Worm (Caenorhabditis elegans) whole organism, late embryonic: ENCODE measurements around the gene srx-22.

Experiments used
- C08G9.2 ChIP-seq: sonication (generic microtip); optimal IDR thresholded peaks from 2 replicates; lab custom pipeline; 2016; ENCODE audit warnings: mild to moderate bottlenecking, missing genetic modification characterization, moderate library complexity, missing compliant biosample characterization
- ceh-48 ChIP-seq: sonication (generic microtip); optimal IDR thresholded peaks from 2 replicates; lab custom pipeline; 2016; ENCODE audit warnings: missing genetic modification characterization, inconsistent platforms, missing compliant biosample characterization
- elt-2 ChIP-seq: sonication (generic microtip); optimal IDR thresholded peaks from 2 replicates; lab custom pipeline; 2016; ENCODE audit warnings: missing genetic modification reagents, missing genetic modification characterization, missing compliant biosample characterization
- hlh-15 ChIP-seq: sonication (generic microtip); optimal IDR thresholded peaks from 2 replicates; lab custom pipeline; 2016; ENCODE audit warnings: missing genetic modification characterization, missing compliant biosample characterization
- madf-2 ChIP-seq: sonication (generic microtip); optimal IDR thresholded peaks from 2 replicates; lab custom pipeline; 2017; ENCODE audit warnings: missing genetic modification characterization, missing compliant biosample characterization
- nfya-1 ChIP-seq: sonication (generic microtip); optimal IDR thresholded peaks from 2 replicates; lab custom pipeline; 2017; ENCODE audit warnings: missing genetic modification characterization, mild to moderate bottlenecking, missing compliant biosample characterization, antibody characterized with exemption, moderate library complexity
- nhr-232 ChIP-seq: sonication (generic microtip); optimal IDR thresholded peaks from 2 replicates; lab custom pipeline; 2016; ENCODE audit warnings: missing genetic modification characterization, missing compliant biosample characterization
- npax-4 ChIP-seq: sonication (generic microtip); optimal IDR thresholded peaks from 2 replicates; lab custom pipeline; 2016; ENCODE audit warnings: missing genetic modification characterization, missing compliant biosample characterization

DNA sequence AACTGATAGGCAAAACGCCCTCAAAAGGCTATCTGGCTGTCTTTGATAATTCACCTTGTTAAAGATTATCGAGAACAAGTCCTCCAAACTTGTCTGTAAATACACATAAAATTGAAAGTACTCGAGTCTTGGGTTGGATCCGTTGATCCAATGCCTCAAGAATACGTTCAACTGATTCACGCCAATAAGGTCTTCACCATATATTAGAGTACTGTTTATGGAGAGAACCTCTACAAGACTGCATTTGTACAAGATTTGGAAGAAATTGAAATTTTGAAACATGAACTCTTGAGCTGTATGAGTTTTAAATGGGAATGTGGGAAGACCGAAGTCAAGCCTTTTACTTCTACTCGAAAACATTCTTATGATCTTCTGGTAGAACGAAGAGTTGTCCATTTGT is 43.1 kb downstream of the srx-22 start:
- no peak for TF ChIP-seq elt-2
- no peak for TF ChIP-seq npax-4
- TF ChIP-seq nfya-1 (tag; lab: Kevin White, UChicago) = no peak
- no peak for TF ChIP-seq nhr-232 (tag; lab: Kevin White, UChicago)
- TF ChIP-seq madf-2 (tag; lab: Kevin White, UChicago) = no peak
- no peak for TF ChIP-seq hlh-15 (tag; lab: Kevin White, UChicago)
- TF ChIP-seq ceh-48 (tag; lab: Kevin White, UChicago) = no peak
- TF ChIP-seq C08G9.2 (tag; lab: Kevin White, UChicago) = no peak
